Fruit fly (Drosophila melanogaster): ENCODE measurements around the gene PH4alphaSG1.

DNA sequence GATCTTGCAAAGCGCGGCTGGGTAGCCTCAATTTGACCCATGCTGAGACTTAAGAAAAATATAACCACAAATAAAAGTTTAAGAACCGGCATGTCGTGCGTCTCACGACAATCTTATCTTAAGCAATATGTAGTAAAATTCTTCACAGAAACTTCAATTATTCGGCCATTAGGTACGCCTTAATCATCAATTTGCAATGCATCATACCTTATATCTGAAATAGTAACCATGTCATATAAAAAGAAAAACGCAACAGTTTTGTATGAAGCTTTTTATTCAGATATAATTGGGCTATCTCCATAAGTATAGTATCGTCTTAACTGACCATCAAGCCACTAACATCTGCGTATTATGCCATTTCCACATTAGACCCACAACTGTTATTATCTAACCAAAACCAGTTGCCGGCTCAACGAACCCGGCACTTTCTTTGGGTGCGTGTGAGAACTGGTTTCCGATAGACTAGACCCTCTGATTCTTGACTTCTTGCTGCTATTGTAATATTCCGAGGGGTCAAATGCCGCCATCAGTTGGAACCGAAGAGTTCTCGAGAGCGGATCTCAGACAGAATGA, 8.9 kb upstream of the PH4alphaSG1 start, which contains the start of the genes CG31524 and CG9698:
- TF ChIP-seq unc-4 (GFP tag; IDR thresholded peaks at IDR 0.05; ENCODE audit: partially characterized antibody) (no peak), Opbp (GFP tag; IDR thresholded peaks at IDR 0.05; ENCODE audit: partially characterized antibody) (no peak), pita (GFP tag; optimal IDR thresholded peaks at IDR 0.05) (no peak), nerfin-2 (GFP tag; IDR thresholded peaks at IDR 0.05; ENCODE audit: partially characterized antibody) (no peak), Spps (tag; optimal IDR thresholded peaks at IDR 0.05) (no peak), B-H2 (GFP tag; optimal IDR thresholded peaks at IDR 0.05) (no peak), psq (GFP tag; optimal IDR thresholded peaks at IDR 0.05) (no peak), CTCF (GFP tag; optimal IDR thresholded peaks at IDR 0.05) (no peak), CG1024 (GFP tag; IDR thresholded peaks at IDR 0.05) (no peak), Max (GFP tag; optimal IDR thresholded peaks at IDR 0.05) (no peak), lbe (GFP tag; optimal IDR thresholded peaks at IDR 0.05) (no peak)
